Worm (Caenorhabditis elegans): ENCODE results near the gene tag-329.

tag-329 gene

DNA sequence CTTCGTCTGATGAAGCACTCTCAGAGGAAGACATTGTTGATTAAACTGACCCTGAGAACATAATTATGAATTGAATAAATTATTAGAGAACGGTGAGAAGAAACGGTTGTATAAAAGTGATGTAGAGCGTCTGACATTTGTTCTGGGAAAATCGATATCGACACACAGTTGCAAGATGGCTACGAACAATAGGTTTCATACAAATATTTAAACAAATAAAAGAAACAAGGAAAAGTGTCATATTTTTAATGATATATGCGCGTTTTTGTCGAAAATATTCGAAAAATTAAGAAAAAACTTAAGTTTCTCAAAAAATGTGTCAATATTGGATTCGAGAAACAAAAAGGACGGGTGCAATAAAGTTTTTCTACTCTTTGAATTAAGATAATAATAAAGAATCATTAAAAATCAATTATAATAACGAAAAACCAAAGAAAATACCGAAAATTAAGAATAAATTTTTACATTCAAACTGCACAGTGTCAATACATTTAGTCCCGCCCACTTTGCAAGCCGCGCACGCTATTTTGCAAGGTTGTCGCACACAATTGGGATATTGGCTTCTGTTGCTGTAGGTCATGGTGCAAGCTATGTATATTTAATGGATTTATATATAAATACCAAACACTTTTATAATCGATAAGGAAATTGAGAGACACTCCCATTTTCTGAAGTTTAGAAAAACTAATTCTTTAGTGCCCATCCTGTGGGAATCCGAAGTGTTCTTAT is 48.0 kb downstream of the tag-329 start, which contains the start of gene rtfo-1 (continued):
- TF ChIP-seq lim-6 (tag; optimal IDR thresholded peaks at IDR 0.05) (no peak), tbx-7 (tag; optimal IDR thresholded peaks at IDR 0.05) (no peak), pros-1 (tag; optimal IDR thresholded peaks at IDR 0.05) (no peak), ceh-9 (tag; optimal IDR thresholded peaks at IDR 0.05) (no peak), pqm-1 (tag; optimal IDR thresholded peaks at IDR 0.05) (no peak), Y22D7AL.16 (tag; optimal IDR thresholded peaks at IDR 0.05) (no peak), ref-2 (tag; optimal IDR thresholded peaks at IDR 0.05) (peak; percentile 11), fkh-10 (GFP tag; optimal IDR thresholded peaks at IDR 0.05) (no peak), T23F11.4 (GFP tag; optimal IDR thresholded peaks at IDR 0.05) (peak; percentile 42), nhr-11 (tag; optimal IDR thresholded peaks at IDR 0.05) (no peak), ceh-24 (tag; optimal IDR thresholded peaks at IDR 0.05) (no peak), odd-2 (tag; optimal IDR thresholded peaks at IDR 0.05) (peak; percentile 61), npax-4 (tag; optimal IDR thresholded peaks at IDR 0.05) (no peak), ceh-31 (tag; optimal IDR thresholded peaks at IDR 0.05) (peak; percentile 51), tbx-2 (tag; optimal IDR thresholded peaks at IDR 0.05) (peak; percentile 46), dve-1 (tag; optimal IDR thresholded peaks at IDR 0.05) (no peak), madf-2 (tag; optimal IDR thresholded peaks at IDR 0.05) (peak; percentile 30), nhr-232 (tag; optimal IDR thresholded peaks at IDR 0.05) (no peak), zip-5 (tag; optimal IDR thresholded peaks at IDR 0.05) (peak; percentile 53), pax-1 (tag; optimal IDR thresholded peaks at IDR 0.05) (no peak), unc-42 (tag; optimal IDR thresholded peaks at IDR 0.05) (no peak), syd-9 (tag; optimal IDR thresholded peaks at IDR 0.05) (peak; percentile 14), eyg-1 (tag; optimal IDR thresholded peaks at IDR 0.05) (no peak), sox-4 (tag; optimal IDR thresholded peaks at IDR 0.05) (peak; percentile 60), pag-3 (tag; optimal IDR thresholded peaks at IDR 0.05; ENCODE audit: borderline replicate concordance) (no peak), ahr-1 (tag; optimal IDR thresholded peaks at IDR 0.05) (peak; percentile 28), hlh-6 (tag; optimal IDR thresholded peaks at IDR 0.05) (no peak), ceh-2 (tag; optimal IDR thresholded peaks at IDR 0.05) (peak; percentile 57), lin-11 (tag; optimal IDR thresholded peaks at IDR 0.05) (peak; percentile 32), fax-1 (tag; optimal IDR thresholded peaks at IDR 0.05) (peak; percentile 38), ceh-19 (GFP tag; optimal IDR thresholded peaks at IDR 0.05) (peak; percentile 55), pat-9 (tag; optimal IDR thresholded peaks at IDR 0.05) (no peak), hlh-30 (tag; optimal IDR thresholded peaks at IDR 0.05; ENCODE audit: insufficient read depth) (no peak), sdc-2 (tag; optimal IDR thresholded peaks at IDR 0.05) (no peak), ceh-34 (tag; optimal IDR thresholded peaks at IDR 0.05) (peak; percentile 24), hlh-13 (GFP tag; optimal IDR thresholded peaks at IDR 0.05) (no peak), hlh-8 (tag; optimal IDR thresholded peaks at IDR 0.05) (peak; percentile 2), unc-3 (GFP tag; conservative IDR thresholded peaks at IDR 0.05) (no peak), unc-3 (tag; optimal IDR thresholded peaks at IDR 0.05) (no peak), che-1 (tag; optimal IDR thresholded peaks at IDR 0.05) (peak; percentile 44), pha-4 (tag; optimal IDR thresholded peaks at IDR 0.05) (no peak), mec-3 (tag; optimal IDR thresholded peaks at IDR 0.05; ENCODE audit: borderline replicate concordance) (no peak), ceh-48 (tag; optimal IDR thresholded peaks at IDR 0.05) (peak; percentile 27), ceh-22 (tag; optimal IDR thresholded peaks at IDR 0.05) (no peak)

DNA sequence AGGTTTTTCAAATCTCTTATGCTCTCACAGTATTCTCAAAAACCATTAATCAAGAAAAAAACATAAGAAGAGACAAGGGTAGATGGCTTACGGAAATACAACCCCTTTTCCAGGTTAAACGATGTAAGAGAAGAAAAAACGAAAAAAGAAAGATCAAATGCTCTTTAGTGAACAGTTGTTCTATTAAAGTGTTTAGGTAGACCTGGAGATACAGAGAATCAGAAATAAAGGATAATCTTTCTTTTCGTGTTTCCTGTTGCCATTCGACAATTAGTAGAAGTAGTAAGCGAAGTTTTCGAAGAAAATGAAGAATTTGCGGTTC is 48.6 kb downstream of the tag-329 start, which contains the start of gene K09G1.1:
Gene K09G1.1 (plus strand): TSS at position 223 of the 322 bp plus-strand sequence.
- TF ChIP-seq lin-11 (tag; optimal IDR thresholded peaks at IDR 0.05) (no peak), hlh-30 (tag; optimal IDR thresholded peaks at IDR 0.05; ENCODE audit: insufficient read depth) (no peak)
